Fruit fly (Drosophila melanogaster): ENCODE data around the gene Dup99B.

The Dup99B gene

DNA sequence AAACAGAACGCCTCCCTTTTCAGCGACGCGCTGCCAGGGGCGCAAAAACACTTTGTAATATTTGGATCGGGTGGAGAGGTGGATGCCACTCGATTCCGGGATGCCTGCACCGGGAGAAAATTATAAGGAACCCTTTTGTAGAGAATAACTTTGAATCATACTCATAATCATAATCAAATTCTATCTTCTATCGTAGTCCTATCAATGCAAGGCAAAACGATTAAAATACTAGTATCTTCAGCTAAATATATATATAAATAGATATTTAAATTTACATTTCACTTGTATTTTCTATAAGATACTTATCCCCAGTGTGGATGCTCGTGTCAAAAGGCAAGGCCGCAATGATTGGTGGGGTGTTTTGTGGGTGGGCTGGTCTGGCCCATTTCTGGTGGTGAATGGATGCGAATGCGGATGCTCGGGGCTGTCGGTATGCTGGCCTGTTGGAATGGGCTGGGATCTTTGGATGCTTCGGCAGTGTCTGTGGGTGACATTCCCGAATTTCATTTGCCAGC lies 9.3 kb downstream of the Dup99B start:
- no peak for TF ChIP-seq noc (tag; optimal IDR thresholded peaks at IDR 0.05)

- no peak for TF ChIP-seq noc (tag; optimal IDR thresholded peaks at IDR 0.05)
Observed at dm6 chr3R:29704557-29704956, 10.6 kb downstream of the Dup99B start.

DNA sequence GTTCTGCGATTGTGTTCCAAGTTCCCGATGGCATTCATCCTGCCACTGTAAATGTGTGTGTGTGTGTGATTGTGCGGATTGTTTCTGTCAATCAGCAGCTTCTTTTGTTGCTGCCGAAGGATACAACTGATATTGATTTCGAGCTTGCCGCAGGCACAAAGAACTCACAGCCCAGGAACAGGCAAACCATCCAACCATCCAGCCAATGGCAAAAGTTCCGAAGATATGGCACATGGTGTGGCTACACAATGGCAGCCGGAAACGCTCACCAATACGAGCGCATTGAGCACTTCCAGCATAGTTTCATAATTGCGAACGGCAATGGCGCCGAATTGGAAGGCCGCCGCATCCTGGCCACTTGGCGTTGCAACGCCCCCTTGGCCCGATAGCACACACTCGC lies 13.4 kb downstream of the Dup99B start:
- TF ChIP-seq noc (tag; optimal IDR thresholded peaks at IDR 0.05): no peak

dm6 chr3R:29699220-29699619 lies 16.0 kb downstream of the Dup99B start:
- no peak for TF ChIP-seq noc (tag; optimal IDR thresholded peaks at IDR 0.05)

DNA sequence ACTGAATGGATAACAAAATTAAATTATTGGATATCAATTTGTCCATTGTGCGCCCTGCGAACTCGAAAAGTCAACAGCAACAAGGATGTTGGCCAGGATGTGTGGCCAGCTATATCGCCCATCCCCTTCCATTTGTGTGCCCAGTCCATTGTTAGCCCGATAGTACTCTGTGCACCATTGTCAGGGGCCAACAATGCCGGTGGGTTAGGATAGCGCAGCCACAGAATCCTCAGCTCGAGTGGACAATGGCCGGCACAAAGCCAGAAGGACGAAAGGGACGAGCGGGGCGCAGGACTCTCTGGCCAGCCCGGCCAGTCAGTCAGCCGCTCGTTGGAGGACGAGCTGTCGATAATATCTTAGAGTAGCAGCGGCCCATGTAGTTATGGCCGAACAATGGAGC lies 17.3 kb downstream of the Dup99B start:
- no peak for TF ChIP-seq noc (tag; optimal IDR thresholded peaks at IDR 0.05)

DNA sequence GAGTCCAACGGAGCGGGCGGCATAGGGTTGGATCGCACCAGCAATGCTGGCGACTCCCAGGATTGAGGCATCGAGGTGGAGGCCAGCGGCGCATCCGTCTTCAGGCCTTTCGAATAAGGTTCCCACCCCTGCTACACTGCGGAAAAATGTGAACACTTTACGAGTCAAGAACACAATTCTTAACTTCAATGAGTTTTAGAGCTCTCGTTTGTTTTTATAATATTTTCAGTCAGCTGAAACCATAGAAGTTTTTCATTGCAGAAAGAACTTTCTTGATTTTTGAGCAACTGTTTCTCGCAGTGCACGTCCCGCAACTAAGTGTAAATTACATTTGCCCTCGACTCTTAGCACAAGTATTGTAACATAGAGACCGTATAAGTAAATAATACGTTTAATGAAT lies 18.8 kb downstream of the Dup99B start:
- no peak for TF ChIP-seq noc (tag; optimal IDR thresholded peaks at IDR 0.05)

DNA sequence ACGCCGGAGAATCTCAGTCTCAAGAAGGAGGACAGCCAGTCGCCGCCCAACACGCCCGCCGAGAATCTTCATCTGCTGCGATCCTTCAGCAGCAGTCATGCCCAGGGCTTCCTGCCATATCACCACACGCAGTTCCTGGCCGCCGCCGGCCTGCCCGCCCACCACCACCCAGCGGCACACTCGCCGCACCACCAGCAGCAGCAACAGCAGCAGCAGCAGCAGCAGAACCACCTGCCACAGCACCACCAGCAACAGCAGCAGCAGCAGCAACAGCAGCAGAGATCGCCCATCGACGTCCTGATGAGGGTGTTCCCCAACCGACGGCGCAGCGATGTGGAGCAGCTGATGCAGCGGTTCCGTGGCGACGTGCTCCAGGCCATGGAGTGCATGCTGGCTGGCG lies 19.4 kb downstream of the Dup99B start:
- TF ChIP-seq noc (tag; optimal IDR thresholded peaks at IDR 0.05): no peak

- TF ChIP-seq noc (tag; optimal IDR thresholded peaks at IDR 0.05): no peak
Observed at dm6 chr3R:29692009-29692641, 23.1 kb downstream of the Dup99B start, which contains the start of gene dmrt99B. Gene dmrt99B (plus strand): TSS chr3R:29692591.

DNA sequence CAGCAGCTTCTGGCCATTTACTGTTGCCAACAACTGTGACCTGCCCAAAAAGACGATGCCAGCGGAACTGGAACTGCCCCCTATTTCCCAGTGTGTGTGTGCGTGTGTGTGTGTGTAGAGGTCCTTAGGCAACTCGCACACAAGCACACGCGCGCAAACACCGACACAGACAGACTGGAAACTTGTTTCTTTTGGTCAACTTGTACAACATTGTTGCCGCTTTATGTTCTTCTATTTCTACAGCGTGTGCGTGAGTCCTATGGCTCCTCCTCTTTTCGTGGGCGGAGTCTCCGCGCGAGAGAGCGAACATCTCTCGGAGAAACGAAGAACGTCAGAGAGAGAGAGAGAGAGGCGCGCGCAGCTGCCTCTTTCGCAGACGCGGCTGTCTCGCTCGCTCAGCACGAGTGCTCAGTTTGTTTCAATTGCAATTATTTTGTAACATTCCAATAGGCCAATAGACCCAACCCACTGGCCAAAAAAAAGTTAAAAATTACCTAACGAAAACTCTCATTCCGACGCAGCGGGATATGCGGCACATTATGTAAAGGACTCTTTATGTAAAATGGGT lies 24.1 kb downstream of the Dup99B start:
- no peak for TF ChIP-seq noc (tag; optimal IDR thresholded peaks at IDR 0.05)

DNA sequence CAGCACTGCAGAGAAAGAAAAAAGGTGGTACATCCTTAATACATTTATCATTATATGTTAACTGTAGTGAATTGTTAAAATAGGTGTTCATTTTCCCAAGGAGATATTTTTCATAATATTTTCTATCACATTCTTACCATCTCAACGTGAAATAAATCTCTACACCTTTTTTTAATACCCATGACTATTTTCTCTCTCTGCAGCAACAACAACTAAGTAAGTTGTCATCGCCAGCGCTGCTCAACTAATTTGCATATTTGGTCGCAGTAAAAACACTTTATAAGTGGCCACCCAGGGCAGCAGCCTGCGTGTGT lies 24.7 kb downstream of the Dup99B start:
- no peak for TF ChIP-seq noc (tag; optimal IDR thresholded peaks at IDR 0.05)

DNA sequence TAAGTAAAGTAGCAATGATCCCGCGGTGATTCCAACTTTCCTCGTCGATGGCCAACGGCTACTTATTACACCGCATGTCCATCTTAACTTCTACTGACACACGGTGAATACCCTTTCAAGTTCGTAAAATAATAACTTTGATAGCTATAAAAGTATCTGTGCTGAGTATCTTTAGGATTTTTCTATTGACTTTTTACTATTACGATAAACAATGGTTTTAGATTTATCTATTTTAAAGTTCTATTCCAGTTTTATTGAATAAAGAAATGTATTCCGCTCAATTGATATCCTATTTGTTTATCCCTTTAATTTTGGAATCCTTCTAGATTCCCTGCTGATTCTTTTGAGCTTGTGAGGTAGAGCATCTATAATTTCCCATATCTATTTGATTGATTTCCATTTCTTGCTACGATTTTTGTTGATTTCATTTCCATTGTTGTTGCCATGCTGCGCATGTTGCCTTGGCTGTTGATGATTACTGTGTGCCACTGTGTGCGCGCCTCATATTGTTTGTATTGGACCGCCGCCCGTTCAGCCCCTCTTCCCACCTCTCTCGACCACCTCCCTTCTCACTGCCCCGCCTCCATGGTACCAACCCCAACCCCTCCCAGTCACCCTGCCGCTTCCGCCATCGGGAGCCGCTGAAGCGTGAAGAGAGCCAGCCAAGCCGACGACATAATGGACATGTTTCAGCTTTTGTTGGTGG lies 25.2 kb downstream of the Dup99B start:
- TF ChIP-seq noc (tag; optimal IDR thresholded peaks at IDR 0.05): no peak

DNA sequence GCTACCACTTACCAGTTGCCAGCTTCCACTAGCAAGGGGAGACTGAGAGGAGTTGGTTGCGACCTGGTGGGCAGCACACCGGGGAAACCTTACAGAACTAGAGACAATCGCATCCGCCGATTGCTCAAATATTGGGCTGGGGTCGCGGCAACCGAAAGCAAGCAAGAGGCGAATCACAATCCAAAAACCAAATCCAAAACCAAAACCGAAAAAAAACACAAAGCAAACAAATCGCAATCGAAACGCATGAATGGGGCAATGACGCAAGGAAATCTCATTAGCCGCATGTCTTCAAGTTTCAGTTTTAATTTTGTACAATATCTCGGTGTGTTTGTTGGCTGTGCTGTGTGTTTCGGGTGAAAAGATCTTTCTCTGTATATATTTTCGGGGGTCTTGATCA lies 26.0 kb downstream of the Dup99B start, which contains the start of gene Obp99c:
Obp99c (minus strand) TSS at position 101 of the 400 bp plus-strand sequence.
- TF ChIP-seq noc (tag; optimal IDR thresholded peaks at IDR 0.05): no peak

DNA sequence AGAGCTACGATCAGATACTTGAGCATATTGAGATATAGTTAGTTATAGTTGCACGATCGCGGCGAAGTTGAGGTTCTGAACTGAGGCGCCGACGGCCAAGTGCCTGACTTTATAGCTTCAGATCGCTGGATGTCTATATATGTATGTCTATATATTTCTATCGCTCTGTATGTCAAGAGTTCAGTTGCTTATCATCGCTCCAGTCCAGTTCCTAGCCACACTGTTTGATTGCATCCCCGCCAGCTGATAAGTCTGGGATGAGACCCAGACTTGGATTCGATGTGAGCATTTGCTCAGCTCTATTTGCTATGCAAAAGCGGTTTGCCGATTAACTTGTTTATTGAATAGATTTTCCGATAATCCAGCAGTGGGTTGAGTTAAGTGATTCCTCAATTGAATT lies 28.5 kb downstream of the Dup99B start:
- no peak for TF ChIP-seq noc (tag; optimal IDR thresholded peaks at IDR 0.05)

- no peak for TF ChIP-seq noc (tag; optimal IDR thresholded peaks at IDR 0.05)
Observed at dm6 chr3R:29682152-29682600, 33.0 kb downstream of the Dup99B start, which contains the start of the genes CG7582 and Gycalpha99B. Gene CG7582 (minus strand): TSS chr3R:29682278. Gene Gycalpha99B (plus strand): TSS chr3R:29682503.

DNA sequence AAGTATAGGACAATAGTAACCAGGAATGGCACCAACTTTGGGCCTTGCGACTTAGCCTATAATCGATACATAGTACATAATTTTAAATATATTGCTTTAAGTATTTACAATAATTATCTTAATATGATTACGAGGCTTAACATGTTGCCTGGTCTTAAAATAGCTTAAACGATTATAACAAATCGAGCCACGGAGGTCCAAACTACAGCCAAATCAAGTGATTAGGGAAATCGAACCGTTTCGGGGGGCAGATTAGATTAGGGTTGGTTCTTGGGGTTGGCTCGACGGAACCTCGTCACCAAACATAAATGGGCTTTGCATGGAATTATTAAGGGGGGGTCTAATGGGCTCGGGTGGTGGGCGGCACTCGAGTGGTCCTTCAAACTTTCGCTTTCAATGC lies 33.9 kb downstream of the Dup99B start:
- no peak for TF ChIP-seq noc (tag; optimal IDR thresholded peaks at IDR 0.05)

- TF ChIP-seq noc (tag; optimal IDR thresholded peaks at IDR 0.05): peak; percentile 10
Observed at dm6 chr3R:29675333-29675732, 39.8 kb downstream of the Dup99B start, which contains the start of the genes Bub3 and Cap-D2. Gene Bub3 (minus strand): TSS chr3R:29675421. Gene Cap-D2 (plus strand): TSS chr3R:29675651.

DNA sequence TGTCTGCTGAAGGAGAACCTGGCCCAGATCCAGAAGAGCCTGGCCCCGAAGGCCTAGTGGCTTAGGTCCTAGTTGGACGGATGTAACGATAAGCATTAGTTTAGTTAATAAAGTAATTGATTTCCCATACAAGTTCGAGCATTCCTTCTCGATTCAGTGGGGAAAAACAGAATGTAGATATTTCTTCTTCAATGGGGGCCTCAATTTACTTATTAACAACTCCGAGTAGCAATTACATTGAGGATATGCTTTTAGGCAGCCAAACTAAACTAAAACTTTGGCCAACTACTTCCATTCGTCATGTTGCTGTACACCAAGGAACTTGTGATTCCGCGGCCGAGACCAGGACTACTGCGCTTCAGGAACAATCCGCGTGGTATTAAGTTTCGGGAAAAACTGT lies 43.0 kb downstream of the Dup99B start, which contains the start of gene ppk19:
ppk19 (plus strand) TSS at position 301 of the 400 bp plus-strand sequence.
- no peak for TF ChIP-seq noc (tag; optimal IDR thresholded peaks at IDR 0.05)

Data from whole organism, larva.